Worm (Caenorhabditis elegans) whole organism, midembryonic: ENCODE measurements around the gene F17E9.16.

ENCODE experiments used
- flt-1 ChIP-seq: fragments of 200-800 bp; sonication (Bioruptor generic); IDR thresholded peaks from 2 replicates; pipeline ENCODE4 v1.3.6; 2022; ENCODE audit warnings: missing genetic modification characterization, missing compliant biosample characterization
- klf-2 ChIP-seq: fragments of 200-800 bp; sonication (Bioruptor generic); conservative IDR thresholded peaks from 2 replicates; pipeline ENCODE4 v1.3.6; 2022; ENCODE audit warnings: missing genetic modification reagents, missing genetic modification characterization, missing compliant biosample characterization
- med-1 ChIP-seq: sonication (generic microtip); optimal IDR thresholded peaks from 2 replicates; lab custom pipeline; 2017; ENCODE audit warnings: missing genetic modification characterization, mild to moderate bottlenecking, missing compliant biosample characterization, antibody characterized with exemption, missing genetic modification reagents; ENCODE audit not compliant: insufficient read depth
- ref-1 ChIP-seq: fragments of 200-800 bp; sonication (Bioruptor generic); conservative IDR thresholded peaks from 2 replicates; pipeline ENCODE4 v1.3.6; 2022; ENCODE audit warnings: missing genetic modification reagents, missing genetic modification characterization, missing compliant biosample characterization
- tab-1 ChIP-seq: fragments of 200-800 bp; sonication (Bioruptor generic); IDR thresholded peaks from 2 replicates; pipeline ENCODE4 v1.3.6; 2022; ENCODE audit warnings: missing genetic modification characterization, missing compliant biosample characterization
- ztf-23 ChIP-seq: fragments of 200-800 bp; sonication (Bioruptor generic); IDR thresholded peaks from 2 replicates; pipeline ENCODE4 v1.3.6; 2022; ENCODE audit warnings: missing genetic modification reagents, missing genetic modification characterization, missing compliant biosample characterization

- TF ChIP-seq ztf-23 = no peak
- no peak for TF ChIP-seq med-1 (GFP tag; lab: Kevin White, UChicago)
- no peak for TF ChIP-seq tab-1 (GFP tag; lab: Robert Waterston, UW)
- no peak for TF ChIP-seq flt-1
- TF ChIP-seq ref-1 (GFP tag; lab: Robert Waterston, UW) = no peak
- no peak for TF ChIP-seq klf-2 (GFP tag; lab: Robert Waterston, UW)
Observed at ce11 chrIV:8342385-8342784, 9.8 kb upstream of the F17E9.16 start, which contains the start of gene lgc-5.
